Worm (Caenorhabditis elegans): ENCODE results near the gene ccdc-55.

ccdc-55 gene

ce11 chrIII:4152828-4153227, 15.7 kb downstream of the ccdc-55 start (continued):
- TF ChIP-seq hmg-1.1 (GFP tag; IDR thresholded peaks at IDR 0.05) (no peak), dmd-9 (GFP tag; IDR thresholded peaks at IDR 0.05) (no peak), lin-1 (GFP tag; IDR thresholded peaks at IDR 0.05) (no peak), T26A8.4 (GFP tag; IDR thresholded peaks at IDR 0.05) (no peak), aly-2 (tag; optimal IDR thresholded peaks at IDR 0.05) (no peak), rbr-2 (tag; optimal IDR thresholded peaks at IDR 0.05) (no peak), T20F7.1 (GFP tag; optimal IDR thresholded peaks at IDR 0.05) (peak; percentile 49), lin-38 (GFP tag; IDR thresholded peaks at IDR 0.05) (peak; percentile 21; the same call in 1 of the 2 replicates)

ce11 chrIII:4152309-4152708, 16.3 kb downstream of the ccdc-55 start:
- TF ChIP-seq set-16 (GFP tag; IDR thresholded peaks at IDR 0.05), result peak; percentile 70
- no peak for TF ChIP-seq pqm-1 (tag; optimal IDR thresholded peaks at IDR 0.05)

- TF ChIP-seq hlh-11 (tag; optimal IDR thresholded peaks at IDR 0.05), result no peak
- TF ChIP-seq zag-1 (tag; optimal IDR thresholded peaks at IDR 0.05), result no peak
- no peak for TF ChIP-seq lim-7 (GFP tag; IDR thresholded peaks at IDR 0.05)
- TF ChIP-seq ztf-7 (tag; optimal IDR thresholded peaks at IDR 0.05), result no peak
- TF ChIP-seq nhr-11 (tag; optimal IDR thresholded peaks at IDR 0.05), result peak; percentile 52
- TF ChIP-seq mxl-2 (GFP tag; conservative IDR thresholded peaks at IDR 0.05), result no peak
- TF ChIP-seq F37D6.2 (tag; optimal IDR thresholded peaks at IDR 0.05), result no peak
- no peak for TF ChIP-seq lir-3 (tag; optimal IDR thresholded peaks at IDR 0.05)
- TF ChIP-seq daf-19 (GFP tag; conservative IDR thresholded peaks at IDR 0.05), result no peak
- no peak for TF ChIP-seq unc-130 (GFP tag; optimal IDR thresholded peaks at IDR 0.05)
- TF ChIP-seq pha-4 (GFP tag; IDR thresholded peaks at IDR 0.05), result no peak
- no peak for TF ChIP-seq pha-4 (tag; optimal IDR thresholded peaks at IDR 0.05)
- no peak for TF ChIP-seq snpc-1.2 (GFP tag; IDR thresholded peaks at IDR 0.05)
- no peak for TF ChIP-seq nhr-6 (tag; optimal IDR thresholded peaks at IDR 0.05)
- no peak for TF ChIP-seq nhr-42 (GFP tag; IDR thresholded peaks at IDR 0.05)
- TF ChIP-seq arid-1 (GFP tag; conservative IDR thresholded peaks at IDR 0.05), result no peak
- no peak for TF ChIP-seq zfp-3 (GFP tag; conservative IDR thresholded peaks at IDR 0.05)
- TF ChIP-seq lin-13 (GFP tag; optimal IDR thresholded peaks at IDR 0.05), result no peak
- peak in 1 of 2 experiments; percentile 57 for TF ChIP-seq lsy-2 (tag; optimal IDR thresholded peaks at IDR 0.05)
- no peak for TF ChIP-seq spr-1 (tag; optimal IDR thresholded peaks at IDR 0.05)
- peak; percentile 27 for TF ChIP-seq F49E8.2 (tag; optimal IDR thresholded peaks at IDR 0.05; ENCODE audit: borderline replicate concordance)
- no peak for TF ChIP-seq skn-1 (tag; optimal IDR thresholded peaks at IDR 0.05)
- TF ChIP-seq nhr-76 (tag; optimal IDR thresholded peaks at IDR 0.05), result no peak
- peak; percentile 51 for TF ChIP-seq T20F7.1 (GFP tag; optimal IDR thresholded peaks at IDR 0.05)
- TF ChIP-seq dve-1 (tag; optimal IDR thresholded peaks at IDR 0.05; ENCODE audit: insufficient read depth), result peak; percentile 27
- no peak for TF ChIP-seq nhr-111 (GFP tag; optimal IDR thresholded peaks at IDR 0.05)
- TF ChIP-seq ceh-32 (tag; optimal IDR thresholded peaks at IDR 0.05; ENCODE audit: poor library complexity), result no peak
- TF ChIP-seq ZK337.2 (GFP tag; IDR thresholded peaks at IDR 0.05), result no peak
- TF ChIP-seq mep-1 (tag; optimal IDR thresholded peaks at IDR 0.05), result peak; percentile 4
- TF ChIP-seq T26A8.4 (GFP tag; IDR thresholded peaks at IDR 0.05), result no peak
- TF ChIP-seq R02D3.7 (tag; optimal IDR thresholded peaks at IDR 0.05), result no peak
- TF ChIP-seq zip-11 (GFP tag; IDR thresholded peaks at IDR 0.05), result no peak
- TF ChIP-seq nhr-28 (tag; optimal IDR thresholded peaks at IDR 0.05), result peak; percentile 38
- no peak for TF ChIP-seq gei-8 (GFP tag; optimal IDR thresholded peaks at IDR 0.05)
These were observed 16.9 kb downstream of the ccdc-55 start, which contains the start of the genes wht-3 and har-1 for ce11 chrIII:4151548-4152104. TSS of gene wht-3 (minus strand) at chrIII:4151598. TSS of gene har-1 (plus strand) at chrIII:4152054.

Measured in whole organism, L4 larva.